Worm (Caenorhabditis elegans): Measurements from ENCODE around the gene daf-14.

The daf-14 gene

ce11 chrIV:10235279-10235829 is 15.1 kb upstream of the daf-14 start, which contains the start of gene ech-9:
Gene ech-9 (minus strand): TSS chrIV:10235329.
- TF ChIP-seq lin-11 (tag; optimal IDR thresholded peaks at IDR 0.05) (no peak), fos-1 (tag; optimal IDR thresholded peaks at IDR 0.05) (peak; percentile 14)

ce11 chrIV:10236106-10236505 is 14.3 kb upstream of the daf-14 start:
- TF ChIP-seq C34F6.9 (tag; optimal IDR thresholded peaks at IDR 0.05) (no peak), unc-39 (tag; optimal IDR thresholded peaks at IDR 0.05) (no peak), unc-62 (GFP tag; optimal IDR thresholded peaks at IDR 0.05) (no peak), fos-1 (tag; optimal IDR thresholded peaks at IDR 0.05) (peak; percentile 71), nhr-23 (tag; optimal IDR thresholded peaks at IDR 0.05) (no peak)

ce11 chrIV:10239045-10239444 is 11.4 kb upstream of the daf-14 start, which contains the start of gene ech-8:
Gene ech-8 (minus strand): TSS chrIV:10239176.
- TF ChIP-seq fos-1 (tag; optimal IDR thresholded peaks at IDR 0.05), result peak; percentile 20
- no peak for TF ChIP-seq nhr-77 (tag; optimal IDR thresholded peaks at IDR 0.05)
- no peak for TF ChIP-seq alr-1 (tag; optimal IDR thresholded peaks at IDR 0.05)
- peak; percentile 31 for TF ChIP-seq crh-2 (tag; optimal IDR thresholded peaks at IDR 0.05)
- TF ChIP-seq mab-5 (tag; optimal IDR thresholded peaks at IDR 0.05), result no peak
- no peak for TF ChIP-seq lsy-2 (tag; optimal IDR thresholded peaks at IDR 0.05)
- TF ChIP-seq nhr-25 (tag; optimal IDR thresholded peaks at IDR 0.05), result no peak
- no peak for TF ChIP-seq peb-1 (tag; optimal IDR thresholded peaks at IDR 0.05)
- TF ChIP-seq nhr-129 (tag; optimal IDR thresholded peaks at IDR 0.05), result no peak
- no peak for TF ChIP-seq dmd-4 (tag; optimal IDR thresholded peaks at IDR 0.05)

- TF ChIP-seq egl-27 (tag; optimal IDR thresholded peaks at IDR 0.05) (no peak), F13H6.1 (tag; optimal IDR thresholded peaks at IDR 0.05) (no peak), nhr-25 (tag; optimal IDR thresholded peaks at IDR 0.05) (no peak), mdl-1 (tag; optimal IDR thresholded peaks at IDR 0.05) (no peak), mab-5 (tag; optimal IDR thresholded peaks at IDR 0.05) (no peak), elt-3 (tag; optimal IDR thresholded peaks at IDR 0.05) (no peak), ztf-11 (tag; optimal IDR thresholded peaks at IDR 0.05) (no peak), snpc-4 (tag; optimal IDR thresholded peaks at IDR 0.05) (no peak)
These were observed 8.8 kb upstream of the daf-14 start, which contains the start of gene lipl-7 for ce11 chrIV:10241659-10242058. Gene lipl-7 (minus strand): TSS chrIV:10241823.

ce11 chrIV:10242458-10243123 is 7.8 kb upstream of the daf-14 start:
- TF ChIP-seq gmeb-1 (tag; optimal IDR thresholded peaks at IDR 0.05), result peak; percentile 79
- TF ChIP-seq ztf-11 (tag; optimal IDR thresholded peaks at IDR 0.05), result no peak
- TF ChIP-seq lin-13 (GFP tag; optimal IDR thresholded peaks at IDR 0.05), result peak; percentile 25
- peak; percentile 68 for TF ChIP-seq nhr-129 (tag; optimal IDR thresholded peaks at IDR 0.05)
- no peak for TF ChIP-seq nhr-11 (tag; optimal IDR thresholded peaks at IDR 0.05)
- TF ChIP-seq lsy-2 (tag; optimal IDR thresholded peaks at IDR 0.05), result peak in 1 of 2 experiments; percentile 41
- peak; percentile 24 for TF ChIP-seq crh-2 (tag; optimal IDR thresholded peaks at IDR 0.05)

ce11 chrIV:10243276-10243675 is 7.2 kb upstream of the daf-14 start, which contains the start of gene tkt-1:
Gene tkt-1 (plus strand): TSS chrIV:10243612.
- TF ChIP-seq nhr-237 (tag; optimal IDR thresholded peaks at IDR 0.05), result no peak
- no peak for TF ChIP-seq unc-55 (GFP tag; optimal IDR thresholded peaks at IDR 0.05)
- no peak for TF ChIP-seq nhr-77 (tag; optimal IDR thresholded peaks at IDR 0.05)
- peak; percentile 79 for TF ChIP-seq fos-1 (tag; optimal IDR thresholded peaks at IDR 0.05)
- no peak for TF ChIP-seq Y55F3AM.14 (GFP tag; optimal IDR thresholded peaks at IDR 0.05)
- no peak for TF ChIP-seq ceh-82 (tag; optimal IDR thresholded peaks at IDR 0.05)
- TF ChIP-seq crh-2 (tag; optimal IDR thresholded peaks at IDR 0.05), result peak; percentile 81
- no peak for TF ChIP-seq F13H6.1 (tag; optimal IDR thresholded peaks at IDR 0.05)
- TF ChIP-seq sma-9 (GFP tag; optimal IDR thresholded peaks at IDR 0.05), result peak; percentile 28
- no peak for TF ChIP-seq sma-9 (tag; optimal IDR thresholded peaks at IDR 0.05)
- TF ChIP-seq lin-39 (tag; optimal IDR thresholded peaks at IDR 0.05), result no peak

Data from whole organism, L2 larva.